Fruit fly (Drosophila melanogaster): ENCODE data around the gene Act87E.

DNA sequence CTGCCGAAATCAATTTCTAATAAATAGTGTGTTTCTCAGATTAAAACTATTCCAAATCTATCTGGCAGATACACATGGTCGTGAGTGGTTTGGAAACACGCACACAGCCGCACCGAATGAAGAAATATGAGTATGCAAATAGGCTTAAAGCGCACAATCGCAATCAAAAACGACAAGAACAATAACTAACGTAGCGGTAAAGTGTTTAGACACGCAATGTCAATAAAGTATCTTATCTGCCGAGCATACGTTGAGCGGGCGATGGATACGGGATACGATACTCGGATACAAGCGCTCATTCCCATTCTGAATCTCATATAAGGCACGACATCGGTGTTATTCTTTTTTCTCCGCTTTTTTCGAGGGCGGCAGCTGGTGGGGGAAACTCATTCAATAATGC lies 20.3 kb downstream of the Act87E start:
- TF ChIP-seq rgr (GFP tag; optimal IDR thresholded peaks at IDR 0.05), result no peak
- TF ChIP-seq Abd-B (GFP tag; optimal IDR thresholded peaks at IDR 0.05), result no peak
- no peak for TF ChIP-seq Mio (GFP tag; optimal IDR thresholded peaks at IDR 0.05)
